Fruit fly (Drosophila melanogaster) whole organism, wandering third instar larva: ENCODE measurements around the gene CG33631.

Experiments used
- Abd-B ChIP-seq: fragments of >200 bp; optimal IDR thresholded peaks from 2 replicates; lab custom pipeline; 2017; ENCODE audit warnings: missing biosample characterization, missing genetic modification characterization
- CG32264 ChIP-seq: fragments of 200-800 bp; sonication (Bioruptor generic); optimal IDR thresholded peaks from 2 replicates; lab custom pipeline; 2016; ENCODE audit warnings: missing biosample characterization, missing genetic modification characterization
- Dfd ChIP-seq: fragments of >200 bp; optimal IDR thresholded peaks from 2 replicates; lab custom pipeline; 2017; ENCODE audit warnings: missing biosample characterization, missing genetic modification characterization
- Dif ChIP-seq: fragments of 200-275, 200-300 bp; sonication (Bioruptor generic); optimal IDR thresholded peaks from 2 replicates; lab custom pipeline; 2018; ENCODE audit warnings: missing biosample characterization, missing genetic modification characterization; ENCODE audit not compliant: partially characterized antibody
- Hnf4 ChIP-seq: fragments of 200-800 bp; sonication (Bioruptor generic); optimal IDR thresholded peaks from 2 replicates; lab custom pipeline; 2016; ENCODE audit warnings: missing biosample characterization, mild to moderate bottlenecking, missing genetic modification characterization
- Hr78 ChIP-seq: fragments of >200 bp; optimal IDR thresholded peaks from 2 replicates; lab custom pipeline; 2017; ENCODE audit warnings: missing biosample characterization, missing genetic modification characterization
- dmrt93B ChIP-seq: fragments of 200-800 bp; sonication (Bioruptor generic); optimal IDR thresholded peaks from 2 replicates; lab custom pipeline; 2018; ENCODE audit warnings: missing biosample characterization, mild to moderate bottlenecking, missing genetic modification characterization
- ey ChIP-seq: fragments of 200-800 bp; sonication (Bioruptor generic); optimal IDR thresholded peaks from 2 replicates; lab custom pipeline; 2016; ENCODE audit warnings: missing biosample characterization, missing genetic modification characterization
- lola ChIP-seq: fragments of >200 bp; optimal IDR thresholded peaks from 2 replicates; lab custom pipeline; 2017; ENCODE audit warnings: missing biosample characterization, missing genetic modification characterization
- psq ChIP-seq: fragments of 200-800 bp; sonication (Bioruptor generic); optimal IDR thresholded peaks from 3 replicates; lab custom pipeline; 2017; ENCODE audit warnings: missing biosample characterization, mild to moderate bottlenecking, missing genetic modification characterization, moderate library complexity
- usp ChIP-seq: fragments of >200 bp; optimal IDR thresholded peaks from 2 replicates; lab custom pipeline; 2017; ENCODE audit warnings: missing biosample characterization, missing genetic modification characterization

DNA sequence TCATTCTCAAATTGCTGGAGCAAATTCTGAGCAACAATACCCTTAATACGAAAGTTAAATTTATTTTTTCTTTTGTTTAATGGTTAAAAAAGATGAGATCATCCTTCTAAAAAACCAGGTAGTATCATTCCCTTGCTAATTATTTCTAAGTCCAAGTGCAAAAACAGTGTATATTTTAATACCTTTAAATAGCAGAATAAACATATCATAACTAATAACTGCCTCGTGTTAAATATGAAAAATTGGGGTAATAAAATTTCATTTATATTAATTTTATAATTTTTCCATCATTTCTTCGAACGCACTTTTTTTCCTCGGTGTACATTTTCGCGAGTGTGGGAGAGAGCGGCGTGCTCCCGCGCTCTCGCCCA lies 48.0 kb downstream of the CG33631 start:
- no peak for TF ChIP-seq Abd-B (GFP tag; lab: Kevin White, UChicago)
- TF ChIP-seq dmrt93B (GFP tag; lab: Kevin White, UChicago): no peak
- TF ChIP-seq lola (GFP tag; lab: Kevin White, UChicago): no peak
- no peak for TF ChIP-seq CG32264 (GFP tag; lab: Kevin White, UChicago)
- no peak for TF ChIP-seq Hr78 (GFP tag; lab: Kevin White, UChicago)
- no peak for TF ChIP-seq Dfd (GFP tag; lab: Kevin White, UChicago)
- TF ChIP-seq usp (GFP tag; lab: Kevin White, UChicago): no peak
- no peak for TF ChIP-seq psq (GFP tag; lab: Kevin White, UChicago)
- no peak for TF ChIP-seq ey (GFP tag; lab: Kevin White, UChicago)
- TF ChIP-seq Dif (GFP tag; lab: Kevin White, UChicago): no peak
- TF ChIP-seq Hnf4: no peak
